Fruit fly (Drosophila melanogaster) Kc167 (cell line): ENCODE measurements around the gene smid.

Experiments used
- Myc ChIP-seq: fragments of >200 bp; optimal IDR thresholded peaks from 2 replicates; lab custom pipeline; 2017; ENCODE audit warnings: missing external identifiers
- Sin3A ChIP-seq: fragments of >200 bp; optimal IDR thresholded peaks from 2 replicates; lab custom pipeline; 2018; ENCODE audit warnings: missing external identifiers
- h ChIP-seq: fragments of >200 bp; optimal IDR thresholded peaks from 3 replicates; lab custom pipeline; 2018; ENCODE audit warnings: missing external identifiers
- insv ChIP-seq: fragments of >200 bp; optimal IDR thresholded peaks from 3 replicates; lab custom pipeline; 2018; ENCODE audit warnings: missing external identifiers
- psq ChIP-seq: fragments of >200 bp; optimal IDR thresholded peaks from 2 replicates; lab custom pipeline; 2017; ENCODE audit warnings: missing external identifiers
- ttk ChIP-seq: sonication (Bioruptor generic); optimal IDR thresholded peaks from 2 replicates; lab custom pipeline; 2017; ENCODE audit warnings: missing external identifiers

DNA sequence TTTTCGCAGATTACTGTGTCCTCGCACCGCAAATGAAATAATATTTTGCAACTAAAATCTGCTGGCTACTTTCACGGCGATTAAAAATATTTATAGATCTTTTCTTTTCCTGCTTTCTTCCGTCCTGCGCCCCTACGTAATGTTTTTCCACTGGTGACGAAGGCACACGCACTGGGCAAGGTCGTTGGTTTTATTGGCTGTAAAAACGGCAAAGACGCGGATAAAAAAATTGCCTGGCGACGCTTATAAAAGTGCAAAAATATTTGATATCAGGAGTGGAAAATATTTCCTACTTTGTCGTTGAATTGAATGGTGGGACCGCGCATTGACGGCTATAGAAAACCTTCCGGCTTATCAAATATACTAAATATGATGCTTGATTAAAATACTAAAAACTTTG, 12.5 kb upstream of the smid start, which contains the start of gene Sh3beta:
- TF ChIP-seq Sin3A (lab: Kevin White, UChicago) (no peak), psq (lab: Kevin White, UChicago) (no peak), h (lab: Kevin White, UChicago) (no peak), insv (lab: Kevin White, UChicago) (no peak), ttk (lab: Kevin White, UChicago) (no peak), Myc (no peak)
